Worm (Caenorhabditis elegans): ENCODE measurements around the gene gcy-23.
A peak's percentile ranks its signal among the peaks of the same experiment; 100 is the strongest.
"Not testable (repeated sequence)": the region's sequence is repeated elsewhere in the genome, so short reads cannot be mapped to it uniquely, and the experiment has no call there.

The gcy-23 gene

ce11 chrIV:3336585-3336984, 47.4 kb upstream of the gcy-23 start, which contains the start of gene F42A6.6:
Gene F42A6.6 (minus strand): TSS chrIV:3336873.
- TF ChIP-seq elt-2 (tag; optimal IDR thresholded peaks at IDR 0.05): peak; percentile 30
- TF ChIP-seq ceh-9 (tag; optimal IDR thresholded peaks at IDR 0.05): no peak
- peak; percentile 31 for TF ChIP-seq nhr-25 (tag; optimal IDR thresholded peaks at IDR 0.05)
- no peak for TF ChIP-seq fkh-2 (tag; optimal IDR thresholded peaks at IDR 0.05)
- no peak for TF ChIP-seq R02D3.7 (tag; optimal IDR thresholded peaks at IDR 0.05)
- TF ChIP-seq ztf-11 (tag; optimal IDR thresholded peaks at IDR 0.05): no peak
- peak; percentile 10 for TF ChIP-seq lsy-12 (tag; optimal IDR thresholded peaks at IDR 0.05)
- peak; percentile 93 for TF ChIP-seq ama-1 (optimal IDR thresholded peaks at IDR 0.05)
- TF ChIP-seq hmg-11 (tag; optimal IDR thresholded peaks at IDR 0.05): no peak
- no peak for TF ChIP-seq mdl-1 (tag; optimal IDR thresholded peaks at IDR 0.05)
- no peak for TF ChIP-seq nhr-237 (tag; optimal IDR thresholded peaks at IDR 0.05)
- peak; percentile 26 for TF ChIP-seq nhr-23 (tag; optimal IDR thresholded peaks at IDR 0.05)
- TF ChIP-seq elt-1 (tag; optimal IDR thresholded peaks at IDR 0.05): no peak
- TF ChIP-seq skn-1 (tag; optimal IDR thresholded peaks at IDR 0.05): no peak
- TF ChIP-seq pha-4 (tag; optimal IDR thresholded peaks at IDR 0.05): no peak
- TF ChIP-seq ceh-28 (tag; optimal IDR thresholded peaks at IDR 0.05): peak; percentile 10
- no peak for TF ChIP-seq ztf-4 (tag; optimal IDR thresholded peaks at IDR 0.05)
- TF ChIP-seq eor-1 (tag; optimal IDR thresholded peaks at IDR 0.05): no peak
- TF ChIP-seq aly-2 (tag; optimal IDR thresholded peaks at IDR 0.05): peak; percentile 13

- not testable (repeated sequence) for TF ChIP-seq ztf-4 (tag; optimal IDR thresholded peaks at IDR 0.05); zag-1 (tag; optimal IDR thresholded peaks at IDR 0.05); unc-62 (GFP tag; optimal IDR thresholded peaks at IDR 0.05)
These were observed 42.6 kb upstream of the gcy-23 start, which contains the start of gene F42A6.5 for ce11 chrIV:3331758-3332157. Gene F42A6.5 (minus strand): TSS chrIV:3331858.

ce11 chrIV:3313311-3313710, 24.2 kb upstream of the gcy-23 start:
- TF ChIP-seq nhr-25 (tag; optimal IDR thresholded peaks at IDR 0.05): peak; percentile 31
- peak; percentile 20 for TF ChIP-seq tbx-2 (tag; optimal IDR thresholded peaks at IDR 0.05)
- peak; percentile 50 for TF ChIP-seq lin-15B (tag; optimal IDR thresholded peaks at IDR 0.05)
- peak; percentile 62 for TF ChIP-seq elt-2 (tag; optimal IDR thresholded peaks at IDR 0.05)
- peak; percentile 55 for TF ChIP-seq lsy-12 (tag; optimal IDR thresholded peaks at IDR 0.05)
- TF ChIP-seq R02D3.7 (tag; optimal IDR thresholded peaks at IDR 0.05): peak; percentile 6
- TF ChIP-seq nfya-1 (tag; optimal IDR thresholded peaks at IDR 0.05; ENCODE audit: insufficient read depth): peak; percentile 40
- TF ChIP-seq nhr-43 (tag; optimal IDR thresholded peaks at IDR 0.05; ENCODE audit: poor library complexity, severe bottlenecking): peak; percentile 83
- peak; percentile 25 for TF ChIP-seq nhr-23 (tag; optimal IDR thresholded peaks at IDR 0.05)

ce11 chrIV:3311243-3311642, 22.1 kb upstream of the gcy-23 start, which contains the start of gene zip-11:
Gene zip-11 (plus strand): TSS chrIV:3311276.
- TF ChIP-seq lin-15B (tag; optimal IDR thresholded peaks at IDR 0.05): peak; percentile 57
- no peak for TF ChIP-seq eor-1 (tag; optimal IDR thresholded peaks at IDR 0.05)
- no peak for TF ChIP-seq aly-2 (tag; optimal IDR thresholded peaks at IDR 0.05)
- TF ChIP-seq nhr-43 (tag; optimal IDR thresholded peaks at IDR 0.05; ENCODE audit: poor library complexity, severe bottlenecking): peak; percentile 57
- peak; percentile 30 for TF ChIP-seq R02D3.7 (tag; optimal IDR thresholded peaks at IDR 0.05)
- peak; percentile 91 for TF ChIP-seq nhr-25 (tag; optimal IDR thresholded peaks at IDR 0.05)
- peak; percentile 59 for TF ChIP-seq hmg-11 (tag; optimal IDR thresholded peaks at IDR 0.05)
- TF ChIP-seq nfya-1 (tag; optimal IDR thresholded peaks at IDR 0.05; ENCODE audit: insufficient read depth): peak; percentile 63
- peak; percentile 79 for TF ChIP-seq ceh-28 (tag; optimal IDR thresholded peaks at IDR 0.05)
- TF ChIP-seq tbx-2 (tag; optimal IDR thresholded peaks at IDR 0.05): peak; percentile 25
- TF ChIP-seq nhr-23 (tag; optimal IDR thresholded peaks at IDR 0.05): peak; percentile 41
- no peak for TF ChIP-seq daf-12 (tag; optimal IDR thresholded peaks at IDR 0.05)
- TF ChIP-seq zag-1 (tag; optimal IDR thresholded peaks at IDR 0.05): no peak
- peak; percentile 53 for TF ChIP-seq pha-4 (tag; optimal IDR thresholded peaks at IDR 0.05)

- TF ChIP-seq elt-1 (tag; optimal IDR thresholded peaks at IDR 0.05): no peak
- peak; percentile 91 for TF ChIP-seq elt-2 (tag; optimal IDR thresholded peaks at IDR 0.05)
- TF ChIP-seq nhr-12 (tag; optimal IDR thresholded peaks at IDR 0.05): no peak
- TF ChIP-seq pqm-1 (tag; optimal IDR thresholded peaks at IDR 0.05): peak; percentile 92
These were observed 21.6 kb upstream of the gcy-23 start for ce11 chrIV:3310662-3311219.

- TF ChIP-seq pha-4 (tag; optimal IDR thresholded peaks at IDR 0.05) (peak; percentile 34), ZK546.5 (tag; optimal IDR thresholded peaks at IDR 0.05) (no peak), fkh-10 (GFP tag; optimal IDR thresholded peaks at IDR 0.05) (no peak), ceh-16 (tag; optimal IDR thresholded peaks at IDR 0.05) (no peak), lin-15B (tag; optimal IDR thresholded peaks at IDR 0.05) (no peak)
These were observed 19.7 kb upstream of the gcy-23 start for ce11 chrIV:3308885-3309284.
